Worm (Caenorhabditis elegans): ENCODE data around the gene F22F4.5.

The F22F4.5 gene

DNA sequence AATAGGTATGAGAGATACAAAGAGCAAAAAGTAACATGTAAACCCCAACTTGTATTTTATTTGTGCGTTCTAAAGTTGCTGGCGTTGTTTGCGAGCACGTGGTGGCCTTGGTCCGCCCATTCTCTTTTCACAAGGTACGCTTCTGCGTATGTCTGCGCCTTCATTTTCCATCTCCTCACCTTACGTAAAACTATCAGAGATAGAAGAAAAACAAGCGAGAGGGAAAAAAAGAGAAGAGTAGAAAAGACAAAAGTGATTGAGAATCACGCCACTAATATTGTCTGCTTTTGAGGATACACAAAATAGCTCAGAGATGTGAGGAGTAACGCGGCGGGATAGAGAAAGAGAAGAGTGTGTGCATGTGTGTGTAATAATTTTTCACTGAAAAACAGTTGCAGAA is 50.5 kb downstream of the F22F4.5 start (continued):
- TF ChIP-seq unc-30 (tag; optimal IDR thresholded peaks at IDR 0.05) (no peak), Y116A8C.19 (tag; optimal IDR thresholded peaks at IDR 0.05; ENCODE audit: borderline replicate concordance) (no peak), hlh-17 (GFP tag; optimal IDR thresholded peaks at IDR 0.05; ENCODE audit: borderline replicate concordance) (no peak), lir-3 (tag; optimal IDR thresholded peaks at IDR 0.05; ENCODE audit: poor library complexity) (peak; percentile 21), nhr-85 (tag) (peak; percentile 89), fkh-10 (GFP tag; optimal IDR thresholded peaks at IDR 0.05) (no peak), ama-1 (optimal IDR thresholded peaks at IDR 0.05) (no peak), pax-3 (tag; optimal IDR thresholded peaks at IDR 0.05) (no peak), sup-37 (GFP tag; optimal IDR thresholded peaks at IDR 0.05) (no peak), ceh-8 (GFP tag; optimal IDR thresholded peaks at IDR 0.05) (no peak), jun-1 (tag; optimal IDR thresholded peaks at IDR 0.05) (no peak), skn-1 (tag; optimal IDR thresholded peaks at IDR 0.05) (peak; percentile 13), ets-5 (GFP tag; IDR thresholded peaks at IDR 0.05) (no peak), lin-35 (GFP tag; optimal IDR thresholded peaks at IDR 0.05) (peak in 1 of 2 experiments; percentile 69), nhr-47 (tag; optimal IDR thresholded peaks at IDR 0.05) (peak; percentile 44), dsc-1 (tag; optimal IDR thresholded peaks at IDR 0.05) (no peak), vab-15 (tag; optimal IDR thresholded peaks at IDR 0.05) (no peak), tlp-1 (tag; optimal IDR thresholded peaks at IDR 0.05) (no peak), hpl-2 (GFP tag; optimal IDR thresholded peaks at IDR 0.05) (no peak), pag-3 (tag; optimal IDR thresholded peaks at IDR 0.05; ENCODE audit: borderline replicate concordance, insufficient read depth) (peak; percentile 35), nhr-20 (tag; optimal IDR thresholded peaks at IDR 0.05) (peak; percentile 85), ces-1 (GFP tag; optimal IDR thresholded peaks at IDR 0.05) (no peak), egl-27 (tag; optimal IDR thresholded peaks at IDR 0.05) (no peak), snu-23 (GFP tag; optimal IDR thresholded peaks at IDR 0.05) (peak; percentile 83), lsy-2 (tag; optimal IDR thresholded peaks at IDR 0.05) (peak; percentile 53 to 56), nhr-71 (tag; optimal IDR thresholded peaks at IDR 0.05) (peak; percentile 92), efl-3 (GFP tag; optimal IDR thresholded peaks at IDR 0.05) (no peak), rnt-1 (tag; optimal IDR thresholded peaks at IDR 0.05) (peak; percentile 70), egl-13 (tag; optimal IDR thresholded peaks at IDR 0.05) (no peak), nhr-77 (tag; optimal IDR thresholded peaks at IDR 0.05) (peak; percentile 17)
